Worm (Caenorhabditis elegans): ENCODE results near the gene F23D12.4.

ce11 chrX:14435648-14436155, 9.1 kb upstream of the F23D12.4 start:
- TF ChIP-seq snpc-4 (tag; optimal IDR thresholded peaks at IDR 0.05) (no peak), nhr-76 (tag; optimal IDR thresholded peaks at IDR 0.05) (no peak), T20F7.1 (GFP tag; optimal IDR thresholded peaks at IDR 0.05) (no peak), dpl-1 (GFP tag; optimal IDR thresholded peaks at IDR 0.05) (no peak), lin-15B (tag; optimal IDR thresholded peaks at IDR 0.05) (no peak), F10B5.3 (tag; optimal IDR thresholded peaks at IDR 0.05) (no peak), tag-97 (GFP tag; IDR thresholded peaks at IDR 0.05) (no peak), lin-39 (tag; optimal IDR thresholded peaks at IDR 0.05) (no peak), ceh-82 (tag; optimal IDR thresholded peaks at IDR 0.05) (no peak), skn-1 (tag; optimal IDR thresholded peaks at IDR 0.05) (no peak), vab-7 (GFP tag; IDR thresholded peaks at IDR 0.05) (no peak)

Measured in whole organism, L4 larva.